Worm (Caenorhabditis elegans): ENCODE measurements around the gene nhl-1.

DNA sequence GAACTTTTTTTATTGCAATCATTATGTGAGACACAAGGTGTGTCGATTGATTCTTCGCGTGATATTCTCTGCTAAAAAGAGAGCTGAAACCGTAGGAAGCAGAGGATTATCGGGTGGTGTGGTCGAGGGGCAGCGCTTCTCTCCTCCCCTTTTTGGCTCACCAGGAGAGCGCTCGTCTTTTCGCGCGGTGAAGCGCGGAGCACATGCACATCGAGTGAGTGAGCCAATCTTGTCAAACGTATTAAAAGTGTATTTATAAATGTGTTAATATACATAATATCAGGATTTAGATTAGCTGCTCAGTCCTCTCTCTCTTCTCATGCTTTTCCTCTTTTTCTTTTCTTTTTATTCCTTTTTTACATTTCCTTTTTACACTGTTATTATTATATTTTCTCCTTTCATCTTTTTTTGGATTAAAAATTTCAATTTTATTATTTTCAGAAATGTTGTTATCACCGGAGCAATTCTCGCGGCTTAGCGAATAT lies 9.0 kb upstream of the nhl-1 start, which contains the start of gene dgk-3:
- TF ChIP-seq elt-2 (tag; optimal IDR thresholded peaks at IDR 0.05) (no peak), pqm-1 (tag; optimal IDR thresholded peaks at IDR 0.05) (no peak)

Measured in whole organism, L1 larva.